Worm (Caenorhabditis elegans) whole organism, L4 larva: ENCODE data around the gene srm-4.

Experiments
- F10B5.3 ChIP-seq: sonication (generic microtip); optimal IDR thresholded peaks from 2 replicates; lab custom pipeline; 2016; ENCODE audit warnings: mild to moderate bottlenecking, missing genetic modification characterization, missing compliant biosample characterization
- F37D6.2 ChIP-seq: sonication (generic microtip); optimal IDR thresholded peaks from 2 replicates; lab custom pipeline; 2016; ENCODE audit warnings: mild to moderate bottlenecking, missing genetic modification characterization, missing compliant biosample characterization
- F44E2.7 ChIP-seq: fragments of 200-800 bp; sonication (Bioruptor generic); IDR thresholded peaks from 2 replicates; pipeline ENCODE4 v2.1.2; 2022; ENCODE audit warnings: missing genetic modification characterization, missing compliant biosample characterization
- T20F7.1 ChIP-seq: fragments of 200-800 bp; sonication (Bioruptor generic); optimal IDR thresholded peaks from 2 replicates; lab custom pipeline; 2018; ENCODE audit warnings: mild to moderate bottlenecking, missing genetic modification characterization, missing compliant biosample characterization
- T26A8.4 ChIP-seq: fragments of 200-800 bp; sonication (Bioruptor generic); IDR thresholded peaks from 2 replicates; pipeline ENCODE4 v1.3.6; 2022; ENCODE audit warnings: missing genetic modification characterization, missing compliant biosample characterization
- Y105C5A.15 ChIP-seq: fragments of 200-800 bp; sonication (Bioruptor generic); IDR thresholded peaks from 2 replicates; pipeline ENCODE4 v1.3.6; 2022; ENCODE audit warnings: missing genetic modification characterization, missing compliant biosample characterization
- aha-1 ChIP-seq: fragments of 150-350 bp; peaks from one replicate; lab custom pipeline; 2014; ENCODE audit warnings: missing biosample characterization, missing genetic modification characterization
- ceh-28 ChIP-seq: fragments of 150-350 bp; optimal IDR thresholded peaks from 2 replicates; lab custom pipeline; 2014; ENCODE audit warnings: missing biosample characterization, missing genetic modification reagents, missing genetic modification characterization
- ctbp-1 ChIP-seq: fragments of 200-800 bp; sonication (Bioruptor generic); IDR thresholded peaks from 2 replicates; pipeline ENCODE4 v1.3.6; 2022; ENCODE audit warnings: missing genetic modification reagents, missing genetic modification characterization, missing compliant biosample characterization
- daf-16 ChIP-seq, 3 experiments: sonication (generic microtip); optimal IDR thresholded peaks; 2 replicates each; lab custom pipeline; 2016 to 2017; ENCODE audit warnings: missing genetic modification characterization in 3 of 3, missing genetic modification reagents in 3 of 3, mild to moderate bottlenecking in 2 of 3, missing compliant biosample characterization in 2 of 3, missing biosample characterization in 1 of 3, moderate library complexity in 1 of 3
- dmd-8 ChIP-seq: fragments of 200-800 bp; sonication (Bioruptor generic); IDR thresholded peaks from 2 replicates; pipeline ENCODE4 v1.3.6; 2022; ENCODE audit warnings: missing genetic modification characterization, missing compliant biosample characterization
- dmd-9 ChIP-seq: fragments of 200-800 bp; sonication (Bioruptor generic); IDR thresholded peaks from 2 replicates; pipeline ENCODE4 v1.3.6; 2022; ENCODE audit warnings: missing genetic modification reagents, missing genetic modification characterization, missing compliant biosample characterization
- dpl-1 ChIP-seq: fragments of 150-350 bp; optimal IDR thresholded peaks from 2 replicates; lab custom pipeline; 2014; ENCODE audit warnings: missing biosample characterization, missing genetic modification reagents, missing genetic modification characterization
- duxl-1 ChIP-seq: sonication (generic microtip); optimal IDR thresholded peaks from 2 replicates; lab custom pipeline; 2016; ENCODE audit warnings: mild to moderate bottlenecking, missing genetic modification characterization, moderate library complexity, missing compliant biosample characterization; ENCODE audit not compliant: poor library complexity
- egl-27 ChIP-seq: sonication (generic microtip); optimal IDR thresholded peaks from 3 replicates; lab custom pipeline; 2017; ENCODE audit warnings: missing biosample characterization, missing genetic modification reagents, missing genetic modification characterization
- egl-43 ChIP-seq: fragments of 200-800 bp; sonication (Bioruptor generic); IDR thresholded peaks from 2 replicates; pipeline ENCODE4 v1.3.6; 2022; ENCODE audit warnings: missing genetic modification reagents, missing genetic modification characterization, missing compliant biosample characterization
- fkh-10 ChIP-seq: fragments of 150-350 bp; optimal IDR thresholded peaks from 2 replicates; lab custom pipeline; 2014; ENCODE audit warnings: missing biosample characterization, missing genetic modification reagents, missing genetic modification characterization
- hlh-30 ChIP-seq: sonication (generic microtip); optimal IDR thresholded peaks from 2 replicates; lab custom pipeline; 2017; ENCODE audit warnings: antibody characterized with exemption, mild to moderate bottlenecking, missing genetic modification characterization, missing compliant biosample characterization; ENCODE audit not compliant: insufficient read depth
- lin-38 ChIP-seq: fragments of 200-800 bp; sonication (Bioruptor generic); IDR thresholded peaks from 2 replicates; pipeline ENCODE4 v1.3.6; 2022; ENCODE audit warnings: missing genetic modification reagents, missing genetic modification characterization, missing compliant biosample characterization
- lin-39 ChIP-seq: fragments of 150-350 bp; optimal IDR thresholded peaks from 2 replicates; lab custom pipeline; 2014; ENCODE audit warnings: missing biosample characterization, missing genetic modification reagents, missing genetic modification characterization
- madf-5 ChIP-seq, 2 experiments: fragments of 200-800 bp; sonication (Bioruptor generic); IDR thresholded peaks; 2 replicates each; pipeline ENCODE4 v1.3.6; 2022; ENCODE audit warnings: missing compliant biosample characterization in 2 of 2, missing genetic modification characterization in 2 of 2
- mdl-1 ChIP-seq, 2 experiments: fragments of 150-350 bp in 1 of 2; sonication (generic microtip) in 1 of 2; optimal IDR thresholded peaks; 2 replicates each; lab custom pipeline; 2014 to 2017; ENCODE audit warnings: missing biosample characterization in 2 of 2, missing genetic modification characterization in 2 of 2
- mdt-29 ChIP-seq: fragments of 200-800 bp; sonication (Bioruptor generic); IDR thresholded peaks from 2 replicates; pipeline ENCODE4 v1.3.6; 2022; ENCODE audit warnings: missing genetic modification reagents, missing genetic modification characterization, missing compliant biosample characterization
- mep-1 ChIP-seq: fragments of 150-350 bp; sonication (generic microtip); optimal IDR thresholded peaks from 3 replicates; lab custom pipeline; 2014; ENCODE audit warnings: missing biosample characterization, missing genetic modification characterization
- mxl-2 ChIP-seq: fragments of 200-800 bp; sonication (Bioruptor generic); conservative IDR thresholded peaks from 2 replicates; pipeline ENCODE4 v1.3.6; 2022; ENCODE audit warnings: missing genetic modification reagents, missing genetic modification characterization, missing compliant biosample characterization
- nhr-11 ChIP-seq: fragments of 150-350 bp; optimal IDR thresholded peaks from 2 replicates; lab custom pipeline; 2014; ENCODE audit warnings: missing biosample characterization, missing genetic modification characterization
- nhr-111 ChIP-seq: fragments of 200-800 bp; sonication (Bioruptor generic); optimal IDR thresholded peaks from 2 replicates; lab custom pipeline; 2018; ENCODE audit warnings: mild to moderate bottlenecking, missing genetic modification characterization, missing compliant biosample characterization
- nhr-25 ChIP-seq: sonication (generic microtip); optimal IDR thresholded peaks from 2 replicates; lab custom pipeline; 2017; ENCODE audit warnings: missing genetic modification characterization, mild to moderate bottlenecking, missing compliant biosample characterization, antibody characterized with exemption, moderate library complexity, borderline replicate concordance; ENCODE audit not compliant: insufficient read depth
- nhr-28 ChIP-seq: fragments of 150-350 bp; optimal IDR thresholded peaks from 2 replicates; lab custom pipeline; 2014; ENCODE audit warnings: missing biosample characterization, missing genetic modification characterization
- nhr-42 ChIP-seq: fragments of 200-800 bp; sonication (Bioruptor generic); IDR thresholded peaks from 2 replicates; pipeline ENCODE4 v1.3.6; 2022; ENCODE audit warnings: missing genetic modification characterization, missing compliant biosample characterization
- nhr-6 ChIP-seq: fragments of 150-350 bp; optimal IDR thresholded peaks from 2 replicates; lab custom pipeline; 2014; ENCODE audit warnings: missing biosample characterization, missing genetic modification characterization
- nhr-77 ChIP-seq: fragments of 150-350 bp; optimal IDR thresholded peaks from 2 replicates; lab custom pipeline; 2014; ENCODE audit warnings: missing biosample characterization, missing genetic modification characterization
- skn-1 ChIP-seq: fragments of 150-350 bp; optimal IDR thresholded peaks from 2 replicates; lab custom pipeline; 2014; ENCODE audit warnings: missing biosample characterization, missing genetic modification characterization
- snpc-1.2 ChIP-seq: fragments of 200-800 bp; sonication (Bioruptor generic); IDR thresholded peaks from 2 replicates; pipeline ENCODE4 v1.3.6; 2022; ENCODE audit warnings: missing genetic modification reagents, missing genetic modification characterization, missing compliant biosample characterization
- snpc-4 ChIP-seq: fragments of 150-350 bp; optimal IDR thresholded peaks from 2 replicates; lab custom pipeline; 2014; ENCODE audit warnings: missing biosample characterization, missing genetic modification characterization
- tag-97 ChIP-seq: fragments of 200-800 bp; sonication (Bioruptor generic); IDR thresholded peaks from 2 replicates; pipeline ENCODE4 v1.3.6; 2022; ENCODE audit warnings: missing genetic modification characterization, missing compliant biosample characterization
- unc-130 ChIP-seq: sonication (generic microtip); optimal IDR thresholded peaks from 2 replicates; lab custom pipeline; 2016; ENCODE audit warnings: missing genetic modification reagents, missing genetic modification characterization, missing compliant biosample characterization
- unc-39 ChIP-seq: sonication (generic microtip); optimal IDR thresholded peaks from 2 replicates; lab custom pipeline; 2017; ENCODE audit warnings: missing biosample characterization, missing genetic modification characterization
- zag-1 ChIP-seq: fragments of 150-350 bp; optimal IDR thresholded peaks from 2 replicates; lab custom pipeline; 2014; ENCODE audit warnings: missing biosample characterization, missing genetic modification characterization
- zfp-3 ChIP-seq: fragments of 200-800 bp; sonication (Bioruptor generic); conservative IDR thresholded peaks from 2 replicates; pipeline ENCODE4 v1.3.6; 2022; ENCODE audit warnings: missing genetic modification reagents, missing genetic modification characterization, missing compliant biosample characterization
- zip-11 ChIP-seq: fragments of 200-800 bp; sonication (Bioruptor generic); IDR thresholded peaks from 2 replicates; pipeline ENCODE4 v1.3.6; 2022; ENCODE audit warnings: missing genetic modification characterization, missing compliant biosample characterization
- zip-2 ChIP-seq: fragments of 150-350 bp; optimal IDR thresholded peaks from 2 replicates; lab custom pipeline; 2014; ENCODE audit warnings: missing biosample characterization, missing genetic modification characterization

Gene srm-4

DNA sequence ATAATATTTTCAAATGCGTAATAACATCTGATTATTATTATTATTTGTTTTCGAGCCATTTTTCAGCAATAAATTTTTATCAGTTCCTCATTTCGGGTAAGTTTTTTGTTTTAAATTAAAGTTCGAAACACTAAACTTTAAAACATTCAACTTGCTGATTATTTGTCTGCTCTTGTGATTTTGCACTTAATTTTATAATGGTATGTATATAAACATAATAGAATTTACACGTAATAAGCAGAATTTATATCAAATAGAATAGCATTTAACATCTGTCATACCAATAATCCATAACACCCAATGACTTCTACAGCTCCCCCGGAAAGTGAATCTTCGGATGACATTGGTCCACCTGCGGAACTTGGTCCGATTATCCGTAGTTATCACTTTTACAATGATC, at the start of gene srm-4:
Gene srm-4 (plus strand): TSS at position 301 of the 400 bp plus-strand sequence.
- no peak for TF ChIP-seq zfp-3
- no peak for TF ChIP-seq mxl-2 (GFP tag; lab: Robert Waterston, UW)
- no peak for TF ChIP-seq egl-27
- no peak for TF ChIP-seq hlh-30
- no peak for TF ChIP-seq nhr-111 (GFP tag; lab: Kevin White, UChicago)

DNA sequence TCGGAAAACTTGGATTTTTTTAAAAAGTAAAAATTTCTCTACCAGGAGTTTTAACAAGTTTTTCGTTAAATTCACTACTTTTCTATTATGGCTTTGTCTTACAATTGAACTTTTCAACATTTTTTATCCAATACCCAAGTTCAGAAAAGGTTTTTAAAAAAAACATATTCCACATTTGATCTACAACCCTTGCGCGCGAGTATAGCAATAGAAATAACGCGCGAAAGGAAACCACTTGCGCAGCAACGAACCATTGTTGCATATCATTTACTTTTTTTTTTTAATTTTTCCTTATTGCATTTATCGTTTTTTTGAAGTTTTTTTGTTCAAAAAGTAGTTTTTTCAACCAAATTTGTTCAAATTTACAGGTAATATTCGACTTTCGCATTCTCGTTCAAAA, 47.4 kb upstream of the srm-4 start, which contains the start of gene F40G12.11:
Gene F40G12.11 (plus strand): TSS at position 369 of the 400 bp plus-strand sequence.
- TF ChIP-seq duxl-1 (tag; lab: Kevin White, UChicago), result no peak
- TF ChIP-seq nhr-11 (tag; lab: Kevin White, UChicago), result no peak
- TF ChIP-seq T20F7.1, result no peak
- TF ChIP-seq nhr-77 (tag; lab: Kevin White, UChicago), result no peak
- no peak for TF ChIP-seq aha-1
- TF ChIP-seq fkh-10 (GFP tag; lab: Kevin White, UChicago), result no peak
- TF ChIP-seq, all 104 proteins: peak for 0

DNA sequence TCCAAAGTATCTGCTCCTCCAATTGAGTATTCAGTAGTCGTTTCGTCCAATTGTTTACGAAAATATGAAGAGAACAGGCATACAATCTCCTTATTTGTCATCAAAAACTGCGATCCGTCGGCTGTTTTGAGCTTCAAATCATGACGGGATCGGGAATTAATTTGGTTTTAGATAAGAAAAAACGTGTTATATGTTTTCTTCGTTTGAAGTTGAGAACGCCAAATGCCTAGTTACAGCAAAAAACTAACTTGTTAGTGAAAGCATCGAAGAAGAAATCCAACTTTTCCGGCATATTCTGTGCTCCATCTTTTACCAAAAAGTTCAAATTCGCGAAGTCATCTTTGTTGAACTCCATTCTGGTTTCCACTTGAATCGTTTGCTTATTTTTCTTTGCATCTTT, 43.9 kb upstream of the srm-4 start, which contains the start of gene F14D7.1:
Gene F14D7.1 (minus strand): TSS at position 101 of the 400 bp plus-strand sequence.
- TF ChIP-seq nhr-77 (tag; lab: Kevin White, UChicago), result no peak
- TF ChIP-seq lin-39 (tag; lab: Kevin White, UChicago), result no peak
- no peak for TF ChIP-seq mep-1
- TF ChIP-seq dpl-1 (GFP tag; lab: Kevin White, UChicago), result no peak

ce11 chrV:14290636-14291035, 42.6 kb upstream of the srm-4 start, which contains the start of gene F14D7.18:
Gene F14D7.18 (minus strand): TSS chrV:14290736.
- TF ChIP-seq madf-5 (GFP tag; IDR thresholded peaks at IDR 0.05; lab: Robert Waterston, UW) (no peak), F37D6.2 (tag; lab: Kevin White, UChicago) (no peak), snpc-4 (tag; lab: Kevin White, UChicago) (no peak), nhr-28 (tag; lab: Kevin White, UChicago) (no peak), ceh-28 (tag; lab: Kevin White, UChicago) (no peak), zip-11 (GFP tag; lab: Robert Waterston, UW) (no peak)

ce11 chrV:14293667-14294194, 39.5 kb upstream of the srm-4 start, which contains the start of gene F14D7.2:
Gene F14D7.2 (minus strand): TSS chrV:14293717.
- no peak for TF ChIP-seq unc-130
- TF ChIP-seq aha-1, result peak; percentile 4
- TF ChIP-seq unc-39 (tag; lab: Kevin White, UChicago), result no peak
- TF ChIP-seq nhr-42, result no peak
- no peak for TF ChIP-seq mdl-1 (tag; optimal IDR thresholded peaks at IDR 0.05; lab: Kevin White, UChicago)

DNA sequence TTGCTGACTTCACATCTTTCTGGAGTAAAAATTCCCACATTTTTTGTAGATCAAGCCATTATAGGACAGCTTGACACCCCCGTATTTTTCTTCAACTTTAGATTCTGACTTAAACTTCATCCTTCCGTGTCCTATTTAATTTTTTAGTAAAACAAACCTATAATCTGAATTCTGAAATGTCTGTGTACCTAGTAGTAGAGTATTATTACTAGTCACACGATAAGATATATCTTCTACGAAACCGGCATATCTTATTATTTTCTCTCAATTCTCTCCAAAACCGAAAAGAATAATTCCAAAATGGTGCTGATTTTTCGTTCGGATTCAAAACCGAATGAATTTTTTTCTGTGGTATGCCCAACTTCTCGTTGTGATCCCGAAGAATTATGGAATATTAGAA, 38.8 kb upstream of the srm-4 start, which contains the start of gene F14D7.9:
Gene F14D7.9 (plus strand): TSS at position 301 of the 400 bp plus-strand sequence.
- TF ChIP-seq F10B5.3, result no peak
- TF ChIP-seq nhr-25, result no peak
- TF ChIP-seq daf-16 (GFP tag; optimal IDR thresholded peaks at IDR 0.05; lab: Kevin White, UChicago), result no peak
- TF ChIP-seq daf-16 (tag; optimal IDR thresholded peaks at IDR 0.05; lab: Kevin White, UChicago), result no peak
- TF ChIP-seq T26A8.4 (GFP tag; lab: Robert Waterston, UW), result no peak
- TF ChIP-seq lin-38 (GFP tag; lab: Robert Waterston, UW), result no peak
- TF ChIP-seq Y105C5A.15 (GFP tag; lab: Robert Waterston, UW), result no peak
- TF ChIP-seq mdt-29, result no peak
- TF ChIP-seq zip-2 (tag; lab: Kevin White, UChicago), result no peak
- no peak for TF ChIP-seq egl-43 (GFP tag; lab: Robert Waterston, UW)
- TF ChIP-seq dmd-8 (GFP tag; lab: Robert Waterston, UW), result no peak
- no peak for TF ChIP-seq dmd-9 (GFP tag; lab: Robert Waterston, UW)
- TF ChIP-seq F44E2.7, result no peak
- TF ChIP-seq tag-97 (GFP tag; lab: Robert Waterston, UW), result no peak
- no peak for TF ChIP-seq zag-1 (tag; lab: Kevin White, UChicago)
- TF ChIP-seq skn-1 (tag; lab: Kevin White, UChicago), result no peak
- no peak for TF ChIP-seq nhr-77 (tag; lab: Kevin White, UChicago)
- no peak for TF ChIP-seq ctbp-1 (GFP tag; lab: Robert Waterston, UW)
- no peak for TF ChIP-seq nhr-6 (tag; lab: Kevin White, UChicago)
- no peak for TF ChIP-seq snpc-1.2 (GFP tag; lab: Robert Waterston, UW)
- TF ChIP-seq, all 104 proteins: peak for 0
